Worm (Caenorhabditis elegans) whole organism, L2 larva: ENCODE results near the gene R186.3.

Source experiments
- C34F6.9 ChIP-seq: fragments of 150-350 bp; optimal IDR thresholded peaks from 2 replicates; lab custom pipeline; 2014; ENCODE audit warnings: missing biosample characterization, missing genetic modification characterization
- F13H6.1 ChIP-seq: sonication (generic microtip); optimal IDR thresholded peaks from 2 replicates; lab custom pipeline; 2016; ENCODE audit warnings: missing genetic modification characterization, missing compliant biosample characterization
- ZK546.5 ChIP-seq: sonication (generic microtip); optimal IDR thresholded peaks from 2 replicates; lab custom pipeline; 2017; ENCODE audit warnings: missing biosample characterization, missing genetic modification characterization
- ama-1 ChIP-seq: fragments of 150-350 bp; optimal IDR thresholded peaks from 2 replicates; lab custom pipeline; 2018; ENCODE audit warnings: inconsistent platforms
- blmp-1 ChIP-seq: sonication (generic microtip); optimal IDR thresholded peaks from 2 replicates; lab custom pipeline; 2017; ENCODE audit warnings: missing genetic modification characterization, mild to moderate bottlenecking, missing compliant biosample characterization, antibody characterized with exemption, moderate library complexity; ENCODE audit not compliant: insufficient read depth
- ceh-16 ChIP-seq: fragments of 150-350 bp; optimal IDR thresholded peaks from 2 replicates; lab custom pipeline; 2014; ENCODE audit warnings: missing biosample characterization, missing genetic modification characterization
- ceh-82 ChIP-seq: fragments of 150-350 bp; optimal IDR thresholded peaks from 2 replicates; lab custom pipeline; 2014; ENCODE audit warnings: missing biosample characterization, missing genetic modification characterization
- crh-2 ChIP-seq: sonication (generic microtip); optimal IDR thresholded peaks from 2 replicates; lab custom pipeline; 2017; ENCODE audit warnings: missing biosample characterization, missing genetic modification characterization
- egl-27 ChIP-seq: sonication (generic microtip); optimal IDR thresholded peaks from 3 replicates; lab custom pipeline; 2017; ENCODE audit warnings: missing biosample characterization, missing genetic modification reagents, missing genetic modification characterization
- elt-1 ChIP-seq: fragments of 150-350 bp; optimal IDR thresholded peaks from 2 replicates; lab custom pipeline; 2014; ENCODE audit warnings: missing biosample characterization, missing genetic modification characterization
- fos-1 ChIP-seq: fragments of 150-350 bp; optimal IDR thresholded peaks from 2 replicates; lab custom pipeline; 2014; ENCODE audit warnings: missing biosample characterization, missing genetic modification characterization
- gmeb-1 ChIP-seq: fragments of 150-350 bp; optimal IDR thresholded peaks from 2 replicates; lab custom pipeline; 2014; ENCODE audit warnings: missing biosample characterization, missing genetic modification characterization
- lin-11 ChIP-seq: fragments of 150-350 bp; sonication (generic microtip); optimal IDR thresholded peaks from 2 replicates; lab custom pipeline; 2014; ENCODE audit warnings: missing biosample characterization, missing genetic modification characterization, inconsistent platforms, mixed read lengths
- mbf-1 ChIP-seq: sonication (generic microtip); optimal IDR thresholded peaks from 2 replicates; lab custom pipeline; 2017; ENCODE audit warnings: missing biosample characterization, missing genetic modification characterization
- nhr-11 ChIP-seq: fragments of 150-350 bp; optimal IDR thresholded peaks from 2 replicates; lab custom pipeline; 2014; ENCODE audit warnings: missing biosample characterization, missing genetic modification characterization
- nhr-12 ChIP-seq: fragments of 150-350 bp; optimal IDR thresholded peaks from 2 replicates; lab custom pipeline; 2014; ENCODE audit warnings: missing biosample characterization, missing genetic modification characterization
- nhr-23 ChIP-seq: fragments of 150-350 bp; optimal IDR thresholded peaks from 2 replicates; lab custom pipeline; 2014; ENCODE audit warnings: missing biosample characterization, missing genetic modification reagents, missing genetic modification characterization
- nhr-25 ChIP-seq: fragments of 150-350 bp; sonication (generic microtip); optimal IDR thresholded peaks from 3 replicates; lab custom pipeline; 2014; ENCODE audit warnings: missing biosample characterization, missing genetic modification characterization
- nhr-6 ChIP-seq: fragments of 150-350 bp; optimal IDR thresholded peaks from 2 replicates; lab custom pipeline; 2014; ENCODE audit warnings: missing biosample characterization, missing genetic modification characterization
- nhr-77 ChIP-seq: fragments of 150-350 bp; optimal IDR thresholded peaks from 2 replicates; lab custom pipeline; 2014; ENCODE audit warnings: missing biosample characterization, missing genetic modification characterization
- sma-3 ChIP-seq: sonication (generic microtip); optimal IDR thresholded peaks from 2 replicates; lab custom pipeline; 2016; ENCODE audit warnings: missing genetic modification reagents, missing genetic modification characterization, missing compliant biosample characterization
- sma-9 ChIP-seq, 2 experiments: fragments of 150-350 bp in 1 of 2; sonication (generic microtip) in 1 of 2; optimal IDR thresholded peaks; 2 replicates each; lab custom pipeline; 2014 to 2016; ENCODE audit warnings: missing genetic modification characterization in 2 of 2, mild to moderate bottlenecking in 1 of 2, missing biosample characterization in 1 of 2, missing compliant biosample characterization in 1 of 2, missing genetic modification reagents in 1 of 2, moderate library complexity in 1 of 2
- zag-1 ChIP-seq: fragments of 150-350 bp; optimal IDR thresholded peaks from 2 replicates; lab custom pipeline; 2014; ENCODE audit warnings: missing biosample characterization, missing genetic modification characterization
- ztf-1 ChIP-seq: fragments of 200-800 bp; sonication (Bioruptor generic); conservative IDR thresholded peaks from 2 replicates; pipeline ENCODE4 v1.3.6; 2022; ENCODE audit warnings: missing genetic modification characterization, missing compliant biosample characterization
- ztf-11 ChIP-seq: sonication (generic microtip); optimal IDR thresholded peaks from 2 replicates; lab custom pipeline; 2017; ENCODE audit warnings: missing biosample characterization, missing genetic modification characterization

The R186.3 gene

DNA sequence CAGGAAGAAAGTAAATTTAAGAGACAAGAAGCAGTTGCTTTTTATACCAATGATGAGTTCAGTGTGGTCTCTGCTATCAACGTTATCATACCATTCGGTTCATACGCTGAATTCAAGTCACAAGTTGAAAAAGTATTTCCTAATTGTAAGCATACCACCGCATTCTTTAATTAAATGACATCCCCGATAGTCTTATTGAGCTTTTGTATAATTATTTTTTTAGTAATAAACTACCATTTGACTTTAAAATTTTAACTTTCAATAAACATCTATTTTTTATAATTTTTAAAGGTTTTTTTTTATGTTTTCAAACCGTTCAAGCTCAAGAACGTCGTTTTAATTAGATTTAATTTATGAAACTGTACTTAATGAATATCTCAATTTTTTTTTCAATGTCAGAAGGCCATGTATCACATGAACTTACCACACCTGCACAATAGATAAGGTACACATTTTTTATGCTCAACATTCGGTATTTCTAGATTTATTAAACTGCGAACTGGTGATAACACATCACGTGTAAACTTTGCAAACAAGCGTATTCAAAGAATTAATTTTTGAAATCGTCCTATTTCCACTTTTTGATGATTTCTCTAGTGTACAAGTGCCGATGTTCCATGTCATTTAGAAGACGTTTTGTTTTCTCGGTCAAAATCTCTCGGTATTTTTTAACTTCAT, 25.1 kb downstream of the R186.3 start, which contains the start of gene T16G1.4:
Gene T16G1.4, minus strand, starts transcription at position 51 of the 678 bp plus-strand sequence.
- TF ChIP-seq nhr-25 (tag; lab: Kevin White, UChicago) (no peak), lin-11 (tag; lab: Kevin White, UChicago) (no peak), elt-1 (tag; lab: Kevin White, UChicago) (no peak), sma-9 (GFP tag; optimal IDR thresholded peaks at IDR 0.05; lab: Kevin White, UChicago) (peak; percentile 66), sma-9 (tag; optimal IDR thresholded peaks at IDR 0.05; lab: Kevin White, UChicago) (no peak), egl-27 (tag; lab: Kevin White, UChicago) (no peak), gmeb-1 (peak; percentile 37)

DNA sequence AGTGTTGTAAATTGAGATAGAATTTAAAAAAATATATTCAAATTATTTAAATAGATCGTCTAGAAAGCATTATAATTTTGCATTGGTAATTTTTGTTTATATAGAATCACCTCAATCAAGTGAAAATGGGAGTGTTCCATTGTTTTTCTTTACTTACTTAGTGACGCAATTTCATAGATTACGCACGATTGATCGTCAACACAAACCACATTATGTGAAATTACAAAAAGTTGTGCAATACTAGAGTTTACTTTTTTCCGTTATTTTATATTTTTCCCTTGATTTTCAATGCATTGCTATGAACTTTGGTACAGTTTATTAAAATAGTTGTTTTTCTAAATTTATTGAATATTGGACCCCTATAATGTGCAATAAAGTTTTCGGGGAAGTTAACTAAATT, 27.6 kb downstream of the R186.3 start, which contains the start of gene T16G1.5:
Gene T16G1.5, minus strand, starts transcription at position 119 of the 400 bp plus-strand sequence.
- TF ChIP-seq fos-1 (tag; lab: Kevin White, UChicago), result peak; percentile 41
- TF ChIP-seq nhr-11 (tag; lab: Kevin White, UChicago), result no peak

DNA sequence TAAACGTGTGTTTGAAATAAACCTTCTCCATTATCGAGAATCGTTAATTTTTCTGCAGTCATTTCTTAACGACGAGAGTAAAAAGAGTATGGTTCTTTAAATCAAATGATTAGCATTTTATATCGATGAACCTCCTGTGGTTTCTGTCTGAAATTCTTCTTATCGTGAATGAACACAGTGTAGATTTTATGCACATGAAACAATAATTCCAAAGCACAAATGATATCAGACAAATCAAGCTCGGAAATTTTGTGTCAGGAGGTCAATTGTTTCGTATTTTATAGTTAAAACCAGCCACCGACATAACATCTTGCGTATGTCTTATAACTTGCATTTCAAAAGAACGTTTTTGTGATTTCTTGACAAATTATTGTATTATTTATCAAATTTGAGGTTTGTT, 29.9 kb downstream of the R186.3 start, which contains the start of gene T16G1.6:
Gene T16G1.6, minus strand, starts transcription at position 77 of the 400 bp plus-strand sequence.
- no peak for TF ChIP-seq sma-3 (GFP tag; lab: Kevin White, UChicago)
- TF ChIP-seq ZK546.5 (tag; lab: Kevin White, UChicago), result no peak
- TF ChIP-seq ceh-16 (tag; lab: Kevin White, UChicago), result no peak
- no peak for TF ChIP-seq nhr-12 (tag; lab: Kevin White, UChicago)
- TF ChIP-seq ceh-82 (tag; lab: Kevin White, UChicago), result no peak
- no peak for TF ChIP-seq crh-2 (tag; lab: Kevin White, UChicago)
- peak; percentile 70 for TF ChIP-seq fos-1 (tag; lab: Kevin White, UChicago)
- TF ChIP-seq F13H6.1 (tag; lab: Kevin White, UChicago), result no peak
- TF ChIP-seq sma-9 (GFP tag; optimal IDR thresholded peaks at IDR 0.05; lab: Kevin White, UChicago), result peak; percentile 65
- no peak for TF ChIP-seq sma-9 (tag; optimal IDR thresholded peaks at IDR 0.05; lab: Kevin White, UChicago)

DNA sequence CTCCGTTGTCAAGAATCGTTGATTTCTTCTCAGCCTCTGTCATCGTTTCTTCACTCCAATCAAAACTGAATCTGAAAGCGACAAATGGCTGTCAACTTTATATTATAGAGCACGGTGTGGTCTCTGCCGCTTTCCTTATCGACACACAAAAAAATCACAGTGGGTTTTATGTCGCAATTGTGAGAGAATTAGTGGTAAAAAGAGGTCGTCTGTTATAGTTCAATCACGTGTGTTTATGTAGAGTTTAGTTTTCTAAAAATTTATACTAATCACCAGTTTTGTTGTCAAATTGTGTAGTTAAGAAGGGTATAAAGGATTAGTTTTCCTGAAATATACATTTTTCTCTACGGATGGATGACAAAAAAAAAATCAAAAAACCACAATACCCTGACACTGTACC, 32.0 kb downstream of the R186.3 start, which contains the start of gene T16G1.7:
Gene T16G1.7, minus strand, starts transcription at position 137 of the 400 bp plus-strand sequence.
- TF ChIP-seq fos-1 (tag; lab: Kevin White, UChicago), result peak; percentile 67
- peak; percentile 72 for TF ChIP-seq sma-9 (GFP tag; optimal IDR thresholded peaks at IDR 0.05; lab: Kevin White, UChicago)
- TF ChIP-seq sma-9 (tag; optimal IDR thresholded peaks at IDR 0.05; lab: Kevin White, UChicago), result no peak
- no peak for TF ChIP-seq C34F6.9 (tag; lab: Kevin White, UChicago)

DNA sequence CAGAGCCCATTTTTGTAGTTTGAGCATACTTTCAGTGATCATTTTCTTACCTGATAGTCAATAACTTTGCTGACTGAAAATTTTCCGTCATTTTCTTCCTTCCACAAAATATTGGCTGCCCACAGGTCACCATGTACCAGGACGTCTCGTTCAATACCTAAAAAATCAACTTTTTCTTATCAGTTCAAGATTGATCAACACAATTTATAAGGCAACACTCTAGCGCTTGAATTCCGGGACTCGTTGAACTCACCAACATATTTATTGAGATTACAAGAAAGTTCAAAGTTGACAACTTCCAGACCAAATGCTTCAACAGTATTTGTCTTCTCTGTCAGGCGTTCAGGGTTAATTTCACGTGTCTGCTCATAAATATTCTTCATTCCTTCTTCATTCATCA, 33.4 kb downstream of the R186.3 start:
- TF ChIP-seq fos-1 (tag; lab: Kevin White, UChicago) (peak; percentile 35), nhr-6 (tag; lab: Kevin White, UChicago) (no peak)

DNA sequence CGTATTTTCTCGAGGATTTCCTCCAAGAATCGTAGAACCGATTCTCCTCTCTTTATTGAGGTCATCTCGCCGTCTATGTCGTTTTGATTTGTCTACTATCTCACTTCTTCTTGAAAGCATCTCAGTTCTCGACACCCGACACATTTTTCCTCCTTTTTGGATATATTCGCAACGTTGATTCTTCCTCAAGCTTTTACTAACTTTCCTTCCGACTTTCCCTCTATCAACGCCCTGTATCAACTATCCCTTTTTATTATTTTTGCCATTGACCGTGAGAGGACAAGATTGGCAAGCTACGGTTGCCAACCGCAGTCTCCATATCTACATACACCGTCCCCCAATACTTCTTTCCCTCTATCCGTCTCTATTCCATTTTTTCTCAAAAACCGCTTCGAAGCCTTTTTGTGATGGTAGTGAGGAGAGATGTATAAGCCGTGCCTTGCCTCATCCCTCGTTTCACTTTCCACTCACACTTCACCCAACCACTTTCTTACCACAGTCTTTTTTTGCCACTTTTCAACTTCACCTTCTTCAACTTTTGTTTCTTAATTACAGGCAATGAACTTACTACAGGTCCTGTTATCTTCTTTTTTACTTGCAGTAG, 38.0 kb downstream of the R186.3 start, which contains the start of gene T16G1.2:
Gene T16G1.2, plus strand, starts transcription at position 554 of the 604 bp plus-strand sequence.
- peak; percentile 21 for TF ChIP-seq blmp-1 (tag; lab: Kevin White, UChicago)
- TF ChIP-seq egl-27 (tag; lab: Kevin White, UChicago), result no peak

DNA sequence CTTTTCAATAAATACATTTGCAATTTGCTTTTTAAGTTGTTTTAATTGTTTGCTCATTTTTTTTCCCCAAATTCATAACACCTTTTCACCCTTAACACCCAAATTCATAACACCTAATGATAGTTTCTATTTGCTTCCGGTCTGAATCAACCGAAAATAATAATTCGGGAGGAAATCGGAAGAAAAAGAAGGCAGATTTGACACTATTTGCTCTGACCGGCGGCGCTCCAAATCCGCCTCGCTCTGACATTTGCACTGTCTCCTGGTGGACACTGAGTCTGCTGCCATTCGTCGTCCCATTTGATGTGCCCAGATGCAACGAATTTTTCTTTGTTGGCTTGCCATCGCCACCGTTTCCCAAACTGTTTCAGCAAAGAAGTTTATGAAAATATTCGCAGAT, 42.9 kb downstream of the R186.3 start, which contains the start of gene pqn-67:
Gene pqn-67, plus strand, starts transcription at position 301 of the 400 bp plus-strand sequence.
- TF ChIP-seq sma-3 (GFP tag; lab: Kevin White, UChicago), result no peak
- no peak for TF ChIP-seq ceh-16 (tag; lab: Kevin White, UChicago)
- no peak for TF ChIP-seq nhr-12 (tag; lab: Kevin White, UChicago)
- no peak for TF ChIP-seq mbf-1 (tag; lab: Kevin White, UChicago)
- TF ChIP-seq crh-2 (tag; lab: Kevin White, UChicago), result no peak
- no peak for TF ChIP-seq zag-1 (tag; lab: Kevin White, UChicago)
- TF ChIP-seq nhr-23 (tag; lab: Kevin White, UChicago), result no peak
- TF ChIP-seq nhr-77, result no peak
- TF ChIP-seq ztf-1 (GFP tag; lab: Robert Waterston, UW), result no peak
- TF ChIP-seq C34F6.9 (tag; lab: Kevin White, UChicago), result no peak
- TF ChIP-seq nhr-6 (tag; lab: Kevin White, UChicago), result no peak
- no peak for TF ChIP-seq ztf-11
- no peak for TF ChIP-seq nhr-11 (tag; lab: Kevin White, UChicago)
- no peak for TF ChIP-seq ama-1
- TF ChIP-seq nhr-25 (tag; lab: Kevin White, UChicago), result no peak
